Fruit fly (Drosophila melanogaster) whole organism, embryonic: Measurements from ENCODE around the gene CG7519.

Experiments
- Ada2b ChIP-seq: fragments of 200-800 bp; sonication (Bioruptor generic); IDR thresholded peaks from 2 replicates; pipeline ENCODE4 v1.3.6; 2022; ENCODE audit warnings: missing biosample characterization, missing genetic modification characterization
- B-H2 ChIP-seq: fragments of 200-800 bp; sonication (Bioruptor generic); optimal IDR thresholded peaks from 2 replicates; lab custom pipeline; 2018; ENCODE audit warnings: missing biosample characterization, mild to moderate bottlenecking, missing genetic modification characterization
- CG1024 ChIP-seq: fragments of 200-800 bp; sonication (Bioruptor generic); IDR thresholded peaks from 2 replicates; pipeline ENCODE4 v1.3.6; 2022; ENCODE audit warnings: missing biosample characterization, missing genetic modification characterization
- CG12299 ChIP-seq: fragments of 200-800 bp; sonication (Bioruptor generic); optimal IDR thresholded peaks from 2 replicates; lab custom pipeline; 2018; ENCODE audit warnings: missing biosample characterization, mild to moderate bottlenecking, missing genetic modification characterization
- CG1233 ChIP-seq: fragments of 200-800 bp; sonication (Bioruptor generic); optimal IDR thresholded peaks from 4 replicates; lab custom pipeline; 2018; ENCODE audit warnings: missing biosample characterization, mild to moderate bottlenecking, missing genetic modification characterization
- CG12744 ChIP-seq: fragments of 200-800 bp; sonication (Bioruptor generic); optimal IDR thresholded peaks from 2 replicates; lab custom pipeline; 2016; ENCODE audit warnings: missing biosample characterization, missing genetic modification characterization
- CG14441 ChIP-seq: fragments of 200-800 bp; sonication (Bioruptor generic); IDR thresholded peaks from 2 replicates; pipeline ENCODE4 v1.3.6; 2022; ENCODE audit warnings: missing biosample characterization, missing genetic modification characterization
- CG14965 ChIP-seq: fragments of 200-800 bp; sonication (Bioruptor generic); optimal IDR thresholded peaks from 2 replicates; lab custom pipeline; 2016; ENCODE audit warnings: missing biosample characterization, missing genetic modification characterization, borderline replicate concordance
- CG15011 ChIP-seq: fragments of 200-800 bp; sonication (Bioruptor generic); optimal IDR thresholded peaks from 3 replicates; lab custom pipeline; 2018; ENCODE audit warnings: missing biosample characterization, mild to moderate bottlenecking, missing genetic modification characterization
- CG15479 ChIP-seq: fragments of 200-800 bp; sonication (Bioruptor generic); optimal IDR thresholded peaks from 3 replicates; lab custom pipeline; 2019; ENCODE audit warnings: missing biosample characterization, mild to moderate bottlenecking, missing genetic modification characterization, moderate library complexity
- CG15601 ChIP-seq: fragments of 200-800 bp; sonication (Bioruptor generic); optimal IDR thresholded peaks from 3 replicates; lab custom pipeline; 2019; ENCODE audit warnings: missing biosample characterization, mild to moderate bottlenecking, missing genetic modification characterization, moderate library complexity
- CG16815 ChIP-seq: fragments of 200-800 bp; sonication (Bioruptor generic); optimal IDR thresholded peaks from 3 replicates; lab custom pipeline; 2017; ENCODE audit warnings: missing biosample characterization, mild to moderate bottlenecking, missing genetic modification characterization
- CG1792 ChIP-seq: fragments of 200-800 bp; sonication (Bioruptor generic); optimal IDR thresholded peaks from 2 replicates; lab custom pipeline; 2016; ENCODE audit warnings: missing biosample characterization, missing genetic modification characterization
- CG18262 ChIP-seq: fragments of 200-800 bp; optimal IDR thresholded peaks from 3 replicates; lab custom pipeline; 2019; ENCODE audit warnings: missing biosample characterization, mild to moderate bottlenecking, missing genetic modification characterization, moderate library complexity
- CG18619 ChIP-seq: fragments of 200-800 bp; sonication (Bioruptor generic); optimal IDR thresholded peaks from 3 replicates; lab custom pipeline; 2017; ENCODE audit warnings: missing biosample characterization, mild to moderate bottlenecking, missing genetic modification characterization
- CG34376 ChIP-seq: fragments of 200-800 bp; sonication (Bioruptor generic); optimal IDR thresholded peaks from 2 replicates; lab custom pipeline; 2018; ENCODE audit warnings: missing biosample characterization, mild to moderate bottlenecking, missing genetic modification characterization
- CG4328 ChIP-seq: fragments of 200-800 bp; sonication (Bioruptor generic); optimal IDR thresholded peaks from 3 replicates; lab custom pipeline; 2017; ENCODE audit warnings: missing biosample characterization, missing genetic modification reagents, missing genetic modification characterization
- CG6813 ChIP-seq: fragments of 200-800 bp; sonication (Bioruptor generic); optimal IDR thresholded peaks from 2 replicates; lab custom pipeline; 2017; ENCODE audit warnings: missing biosample characterization, missing genetic modification characterization, mild to moderate bottlenecking, moderate library complexity, missing genetic modification reagents
- CG6854 ChIP-seq: fragments of 200-800 bp; sonication (Bioruptor generic); optimal IDR thresholded peaks from 3 replicates; lab custom pipeline; 2017; ENCODE audit warnings: missing biosample characterization, mild to moderate bottlenecking, missing genetic modification characterization
- CG9727 ChIP-seq: fragments of 200-800 bp; sonication (Bioruptor generic); optimal IDR thresholded peaks from 3 replicates; lab custom pipeline; 2017; ENCODE audit warnings: missing biosample characterization, mild to moderate bottlenecking, missing genetic modification characterization
- CHES-1-like ChIP-seq: fragments of 200-800 bp; sonication (Bioruptor generic); optimal IDR thresholded peaks from 2 replicates; lab custom pipeline; 2016; ENCODE audit warnings: missing biosample characterization, missing genetic modification characterization
- Dref ChIP-seq: fragments of 200-800 bp; sonication (Bioruptor generic); IDR thresholded peaks from 2 replicates; pipeline ENCODE4 v1.3.6; 2022; ENCODE audit warnings: missing biosample characterization, missing genetic modification characterization
- Elba2 ChIP-seq: fragments of 200-800 bp; sonication (Bioruptor generic); optimal IDR thresholded peaks from 3 replicates; lab custom pipeline; 2016; ENCODE audit warnings: missing biosample characterization, missing genetic modification characterization
- GATAe ChIP-seq: fragments of 200-800 bp; sonication (Bioruptor generic); conservative IDR thresholded peaks from 2 replicates; pipeline ENCODE4 v1.3.6; 2022; ENCODE audit warnings: missing biosample characterization, missing genetic modification characterization
- H15 ChIP-seq: fragments of 200-800 bp; sonication (Bioruptor generic); IDR thresholded peaks from 3 replicates; pipeline ENCODE4 v1.3.6; 2022; ENCODE audit warnings: missing biosample characterization, missing genetic modification characterization
- Hmr ChIP-seq: fragments of 200-800 bp; sonication (Bioruptor generic); optimal IDR thresholded peaks from 3 replicates; lab custom pipeline; 2017; ENCODE audit warnings: mild to moderate bottlenecking, missing biosample characterization, missing genetic modification reagents, missing genetic modification characterization
- Hr51 ChIP-seq, 2 experiments: fragments of 200-800 bp; sonication (Bioruptor generic); optimal IDR thresholded peaks; 2 replicates in 1 of 2; 3 replicates in 1 of 2; lab custom pipeline; 2016 to 2018; ENCODE audit warnings: missing biosample characterization in 2 of 2, missing genetic modification characterization in 2 of 2, mild to moderate bottlenecking in 1 of 2, moderate library complexity in 1 of 2
- MBD-R2 ChIP-seq: fragments of 200-800 bp; sonication (Bioruptor generic); IDR thresholded peaks from 2 replicates; pipeline ENCODE4 v1.3.6; 2022; ENCODE audit warnings: missing biosample characterization, missing genetic modification characterization
- Meics ChIP-seq: fragments of 200-800 bp; sonication (Bioruptor generic); optimal IDR thresholded peaks from 2 replicates; lab custom pipeline; 2017; ENCODE audit warnings: missing biosample characterization, mild to moderate bottlenecking, missing genetic modification characterization
- Poxn ChIP-seq: fragments of 200-800 bp; sonication (Bioruptor generic); IDR thresholded peaks from 2 replicates; pipeline ENCODE4 v1.3.6; 2022; ENCODE audit warnings: missing biosample characterization, missing genetic modification characterization
- Scr ChIP-seq: fragments of 200-800 bp; sonication (Bioruptor generic); IDR thresholded peaks from 2 replicates; pipeline ENCODE4 v1.3.6; 2022; ENCODE audit warnings: missing biosample characterization, missing genetic modification characterization; ENCODE audit not compliant: partially characterized antibody
- Sry-δ ChIP-seq: fragments of 200-800 bp; sonication (Bioruptor generic); optimal IDR thresholded peaks from 2 replicates; lab custom pipeline; 2016; ENCODE audit warnings: missing biosample characterization, missing genetic modification characterization
- az2 ChIP-seq: fragments of 200-800 bp; sonication (Bioruptor generic); optimal IDR thresholded peaks from 3 replicates; lab custom pipeline; 2016; ENCODE audit warnings: missing biosample characterization, missing genetic modification characterization
- cato ChIP-seq: fragments of 200-800 bp; sonication (Bioruptor generic); optimal IDR thresholded peaks from 2 replicates; lab custom pipeline; 2016; ENCODE audit warnings: missing biosample characterization, missing genetic modification characterization, borderline replicate concordance
- crol ChIP-seq: fragments of 200-800 bp; sonication (Bioruptor generic); IDR thresholded peaks from 2 replicates; pipeline ENCODE4 v1.3.6; 2022; ENCODE audit warnings: missing biosample characterization, missing genetic modification characterization
- dm ChIP-seq: fragments of 200-800 bp; sonication (Bioruptor generic); optimal IDR thresholded peaks from 3 replicates; lab custom pipeline; 2016; ENCODE audit warnings: missing biosample characterization, missing genetic modification characterization
- dysf ChIP-seq: fragments of 200-800 bp; sonication (Bioruptor generic); IDR thresholded peaks from 3 replicates; pipeline ENCODE4 v1.3.6; 2022; ENCODE audit warnings: missing biosample characterization, missing genetic modification characterization
- emc ChIP-seq: fragments of 200-800 bp; sonication (Bioruptor generic); optimal IDR thresholded peaks from 2 replicates; lab custom pipeline; 2016; ENCODE audit warnings: missing biosample characterization, missing genetic modification characterization
- eve ChIP-seq, 2 experiments: fragments of >200 bp; optimal IDR thresholded peaks; 2 replicates each; lab custom pipeline; 2017; ENCODE audit warnings: missing biosample characterization in 2 of 2, missing genetic modification characterization in 2 of 2
- ftz-f1 ChIP-seq: fragments of 200-800 bp; sonication (Bioruptor generic); optimal IDR thresholded peaks from 2 replicates; lab custom pipeline; 2016; ENCODE audit warnings: missing biosample characterization, missing genetic modification characterization
- grau ChIP-seq: fragments of 200-800 bp; optimal IDR thresholded peaks from 3 replicates; lab custom pipeline; 2019; ENCODE audit warnings: missing biosample characterization, mild to moderate bottlenecking, missing genetic modification characterization, moderate library complexity
- gro ChIP-seq: fragments of 200-800 bp; sonication (Bioruptor generic); optimal IDR thresholded peaks from 2 replicates; lab custom pipeline; 2016; ENCODE audit warnings: missing biosample characterization, missing genetic modification characterization
- jing ChIP-seq: fragments of 200-800 bp; sonication (Bioruptor generic); optimal IDR thresholded peaks from 2 replicates; lab custom pipeline; 2018; ENCODE audit warnings: missing biosample characterization, mild to moderate bottlenecking, missing genetic modification characterization
- lilli ChIP-seq: fragments of 200-800 bp; sonication (Bioruptor generic); optimal IDR thresholded peaks from 3 replicates; lab custom pipeline; 2016; ENCODE audit warnings: missing biosample characterization, missing genetic modification characterization
- nom ChIP-seq: fragments of 200-800 bp; sonication (Bioruptor generic); optimal IDR thresholded peaks from 2 replicates; lab custom pipeline; 2017; ENCODE audit warnings: missing biosample characterization, missing genetic modification characterization, mild to moderate bottlenecking, moderate library complexity, missing genetic modification reagents
- pb ChIP-seq: fragments of 200-800 bp; sonication (Bioruptor generic); optimal IDR thresholded peaks from 3 replicates; lab custom pipeline; 2016; ENCODE audit warnings: missing biosample characterization, missing genetic modification characterization
- pho ChIP-seq: fragments of 200-800 bp; sonication (Bioruptor generic); optimal IDR thresholded peaks from 2 replicates; lab custom pipeline; 2016; ENCODE audit warnings: missing biosample characterization, missing genetic modification characterization
- pzg ChIP-seq: fragments of 200-800 bp; sonication (Bioruptor generic); optimal IDR thresholded peaks from 3 replicates; lab custom pipeline; 2018; ENCODE audit warnings: missing biosample characterization, mild to moderate bottlenecking, missing genetic modification characterization, moderate library complexity
- tin ChIP-seq: fragments of 200-800 bp; sonication (Bioruptor generic); optimal IDR thresholded peaks from 3 replicates; lab custom pipeline; 2016; ENCODE audit warnings: missing biosample characterization, missing genetic modification characterization
- usp ChIP-seq: fragments of >200 bp; optimal IDR thresholded peaks from 2 replicates; lab custom pipeline; 2017; ENCODE audit warnings: missing biosample characterization, missing genetic modification characterization
- wor ChIP-seq: fragments of 200-800 bp; sonication (Bioruptor generic); IDR thresholded peaks from 2 replicates; pipeline ENCODE4 v1.3.6; 2022; ENCODE audit warnings: missing biosample characterization, missing genetic modification characterization
- zen ChIP-seq: fragments of 200-800 bp; sonication (Bioruptor generic); optimal IDR thresholded peaks from 3 replicates; lab custom pipeline; 2018; ENCODE audit warnings: missing biosample characterization, mild to moderate bottlenecking, missing genetic modification characterization, moderate library complexity

CG7519 gene

dm6 chr3L:21479636-21480035, 13.2 kb upstream of the CG7519 start (continued):
- TF ChIP-seq Scr (GFP tag; lab: Robert Waterston, UW): no peak
- no peak for TF ChIP-seq Elba2 (GFP tag; lab: Kevin White, UChicago)
- TF ChIP-seq ftz-f1: no peak
- TF ChIP-seq lilli (GFP tag; lab: Kevin White, UChicago): no peak
- TF ChIP-seq CG15011: no peak
- TF ChIP-seq pho (GFP tag; lab: Kevin White, UChicago): no peak
- TF ChIP-seq GATAe (GFP tag; lab: Robert Waterston, UW): no peak
- TF ChIP-seq Poxn (GFP tag; lab: Robert Waterston, UW): no peak
- TF ChIP-seq Ada2b (GFP tag; lab: Robert Waterston, UW): no peak
- no peak for TF ChIP-seq cato (GFP tag; lab: Kevin White, UChicago)
- TF ChIP-seq CG6813 (GFP tag; lab: Kevin White, UChicago): peak; percentile 63
- no peak for TF ChIP-seq B-H2 (GFP tag; lab: Kevin White, UChicago)
- no peak for TF ChIP-seq CG12744 (GFP tag; lab: Kevin White, UChicago)
- no peak for TF ChIP-seq Hmr (GFP tag; lab: Kevin White, UChicago)
- TF ChIP-seq CG14441: no peak
- no peak for TF ChIP-seq wor (GFP tag; lab: Robert Waterston, UW)
- TF ChIP-seq CG1233 (GFP tag; lab: Kevin White, UChicago): peak; percentile 68
- no peak for TF ChIP-seq CG1792 (GFP tag; lab: Kevin White, UChicago)
- no peak for TF ChIP-seq gro (GFP tag; lab: Kevin White, UChicago)
- TF ChIP-seq CG34376 (GFP tag; lab: Kevin White, UChicago): no peak
- no peak for TF ChIP-seq az2
- TF ChIP-seq eve (GFP tag; optimal IDR thresholded peaks at IDR 0.05; lab: Kevin White, UChicago): no peak
- TF ChIP-seq Dref: no peak
- no peak for TF ChIP-seq Sry-δ
- TF ChIP-seq CG15601 (tag; lab: Kevin White, UChicago): no peak
- no peak for TF ChIP-seq CG16815
- peak; percentile 63; the same call in 1 of the 2 replicates for TF ChIP-seq CG1024
- TF ChIP-seq H15 (GFP tag; lab: Robert Waterston, UW): no peak
- TF ChIP-seq tin (GFP tag; lab: Kevin White, UChicago): no peak
- no peak for TF ChIP-seq CHES-1-like (GFP tag; lab: Kevin White, UChicago)
- peak; percentile 72 for TF ChIP-seq crol
- no peak for TF ChIP-seq grau (tag; lab: Kevin White, UChicago)
- TF ChIP-seq pzg (GFP tag; lab: Kevin White, UChicago): no peak
- TF ChIP-seq dm (GFP tag; lab: Kevin White, UChicago): no peak
- TF ChIP-seq MBD-R2: no peak
- no peak for TF ChIP-seq CG12299 (tag; lab: Kevin White, UChicago)
- TF ChIP-seq CG9727 (GFP tag; lab: Kevin White, UChicago): peak; percentile 33
- TF ChIP-seq usp (GFP tag; lab: Kevin White, UChicago): no peak
- TF ChIP-seq CG15479 (GFP tag; lab: Kevin White, UChicago): no peak
- no peak for TF ChIP-seq emc (GFP tag; lab: Kevin White, UChicago)
- TF ChIP-seq nom (GFP tag; lab: Kevin White, UChicago): peak; percentile 71
- TF ChIP-seq Meics (GFP tag; lab: Kevin White, UChicago): peak; percentile 35
- TF ChIP-seq jing (GFP tag; lab: Kevin White, UChicago): peak; percentile 1
- peak; percentile 19 for TF ChIP-seq CG18262 (tag; lab: Kevin White, UChicago)
- no peak for TF ChIP-seq CG14965
- no peak for TF ChIP-seq CG18619 (GFP tag; lab: Kevin White, UChicago)
- no peak for TF ChIP-seq Hr51 (GFP tag; optimal IDR thresholded peaks at IDR 0.05; lab: Kevin White, UChicago)
- TF ChIP-seq CG6854: no peak
- TF ChIP-seq dysf (GFP tag; lab: Robert Waterston, UW): no peak; the same call in 2 of the 3 replicates
- TF ChIP-seq CG4328 (GFP tag; lab: Kevin White, UChicago): peak; percentile 18
- TF ChIP-seq pb (GFP tag; lab: Kevin White, UChicago): no peak
- no peak for TF ChIP-seq zen (tag; lab: Kevin White, UChicago)
